Worm (Caenorhabditis elegans) whole organism, late embryonic: ENCODE results near the gene F53A2.9.

ENCODE experiments used
- ama-1 ChIP-seq: fragments of 150-350 bp; optimal IDR thresholded peaks from 2 replicates; lab custom pipeline; 2014
- ceh-34 ChIP-seq: sonication (generic microtip); optimal IDR thresholded peaks from 2 replicates; lab custom pipeline; 2016; ENCODE audit warnings: mild to moderate bottlenecking, missing genetic modification characterization, missing compliant biosample characterization

DNA sequence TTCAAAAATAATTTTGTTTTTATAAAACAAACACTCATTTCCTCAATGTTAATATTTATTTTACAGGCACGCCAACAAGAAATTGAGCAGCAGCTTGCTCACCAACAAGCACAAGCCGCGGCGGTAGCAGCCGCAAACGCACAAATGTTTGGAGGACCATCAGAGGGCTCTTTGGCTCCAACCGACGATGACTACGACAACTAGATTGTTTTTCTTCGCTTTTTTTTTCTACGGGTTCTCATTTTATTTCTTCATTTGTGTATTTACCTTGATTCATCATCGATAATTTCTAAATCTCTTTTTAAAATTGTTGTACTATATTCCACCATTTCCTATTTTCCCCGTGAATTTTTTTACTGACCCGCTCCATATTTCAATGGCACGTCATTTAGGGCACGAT is 16.0 kb downstream of the F53A2.9 start, which contains the start of gene ife-1:
- TF ChIP-seq ceh-34 (no peak), ama-1 (lab: Kevin White, UChicago) (no peak)
